Fruit fly (Drosophila melanogaster): Measurements from ENCODE around the gene DIP-alpha.

DNA sequence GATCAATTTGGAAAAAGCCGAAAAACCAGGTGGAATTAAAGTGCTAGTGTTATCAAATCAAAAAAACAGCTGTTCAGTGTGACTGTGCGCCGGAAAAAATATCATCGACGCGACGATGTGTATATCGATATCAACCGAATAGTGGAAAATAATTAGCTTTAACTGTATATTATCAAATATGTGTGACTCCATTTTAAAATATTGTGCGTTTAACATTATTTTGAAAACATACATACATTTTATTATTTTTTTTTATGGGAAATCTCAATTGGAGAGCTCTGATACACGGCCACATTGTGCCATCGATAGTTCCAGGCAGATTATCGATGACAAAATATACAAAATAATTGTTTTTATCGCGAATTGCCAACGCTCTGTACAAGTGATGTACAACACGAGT is 86.1 kb downstream of the DIP-alpha start, which contains the start of the genes CG14270 and CG10803:
- no peak for TF ChIP-seq Clk (GFP tag; optimal IDR thresholded peaks at IDR 0.05)
- no peak for TF ChIP-seq cic (GFP tag; optimal IDR thresholded peaks at IDR 0.05)
- peak; percentile 8 for TF ChIP-seq CG5204 (GFP tag; optimal IDR thresholded peaks at IDR 0.05)
- no peak for TF ChIP-seq kay (GFP tag; ENCODE audit: borderline replicate concordance)
- TF ChIP-seq CG11617 (GFP tag; optimal IDR thresholded peaks at IDR 0.05): no peak
- TF ChIP-seq CG7101 (tag; optimal IDR thresholded peaks at IDR 0.05): no peak
- TF ChIP-seq Crg-1 (GFP tag; optimal IDR thresholded peaks at IDR 0.05): no peak
- TF ChIP-seq cnc (optimal IDR thresholded peaks at IDR 0.05): no peak
- TF ChIP-seq CG12768 (GFP tag; optimal IDR thresholded peaks at IDR 0.05): no peak
- peak; percentile 47 for TF ChIP-seq tj (GFP tag; optimal IDR thresholded peaks at IDR 0.05)
- TF ChIP-seq CG33017 (tag; optimal IDR thresholded peaks at IDR 0.05): no peak
- TF ChIP-seq CG7045 (GFP tag; optimal IDR thresholded peaks at IDR 0.05): no peak

All from whole organism, adult.